Worm (Caenorhabditis elegans) whole organism, L4/young adult: ENCODE data around the gene R09E10.5.
"Not testable (repeated sequence)": the region's sequence is repeated elsewhere in the genome, so short reads cannot be mapped to it uniquely, and the experiment has no call there.

Experiments used
- W03F9.2 ChIP-seq: fragments of 150-350 bp; optimal IDR thresholded peaks from 2 replicates; lab custom pipeline; 2014; ENCODE audit warnings: missing biosample characterization, missing genetic modification characterization
- dao-5 ChIP-seq: sonication (generic microtip); optimal IDR thresholded peaks from 2 replicates; lab custom pipeline; 2016; ENCODE audit warnings: missing genotype, missing genetic modification characterization, moderate library complexity, missing compliant biosample characterization
- him-1 ChIP-seq: sonication (generic microtip); optimal IDR thresholded peaks from 2 replicates; lab custom pipeline; 2016; ENCODE audit warnings: missing genotype, missing genetic modification reagents, missing genetic modification characterization, missing compliant biosample characterization

The R09E10.5 gene

ce11 chrIV:10302203-10302602 is at the start of gene R09E10.5:
R09E10.5 (minus strand) TSS chrIV:10302303.
- no peak for TF ChIP-seq dao-5
- no peak for TF ChIP-seq him-1 (tag; lab: Kevin White, UChicago)

- no peak for TF ChIP-seq him-1 (tag; lab: Kevin White, UChicago)
- TF ChIP-seq dao-5 = no peak
- TF ChIP-seq W03F9.2 = no peak
Measured at ce11 chrIV:10349871-10350640, 48.0 kb upstream of the R09E10.5 start, which contains the start of the genes unc-43 and Y43C5B.3. unc-43 (minus strand) TSS chrIV:10350217. Y43C5B.3 (plus strand) TSS chrIV:10350590.

DNA sequence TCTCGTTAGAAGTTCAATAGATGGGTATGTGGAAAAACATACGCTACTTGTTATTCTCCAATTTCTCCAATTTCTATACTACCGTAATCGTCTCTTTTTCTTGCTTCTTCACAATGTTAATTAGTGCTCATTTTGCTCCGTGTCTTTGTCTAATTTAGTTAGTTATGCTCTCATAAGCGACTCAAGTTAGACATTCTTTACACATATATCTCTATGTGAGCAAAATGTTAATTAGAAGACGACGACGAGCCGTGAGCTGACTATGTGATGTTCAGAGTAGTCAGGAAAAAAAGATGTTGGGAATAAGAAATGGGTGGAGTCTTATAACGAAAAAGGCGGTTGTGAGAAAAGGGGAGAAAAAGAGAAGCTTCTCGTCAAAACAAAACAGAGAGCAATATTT is 45.4 kb upstream of the R09E10.5 start:
- TF ChIP-seq W03F9.2 = no peak
- no peak for TF ChIP-seq dao-5
- no peak for TF ChIP-seq him-1 (tag; lab: Kevin White, UChicago)

DNA sequence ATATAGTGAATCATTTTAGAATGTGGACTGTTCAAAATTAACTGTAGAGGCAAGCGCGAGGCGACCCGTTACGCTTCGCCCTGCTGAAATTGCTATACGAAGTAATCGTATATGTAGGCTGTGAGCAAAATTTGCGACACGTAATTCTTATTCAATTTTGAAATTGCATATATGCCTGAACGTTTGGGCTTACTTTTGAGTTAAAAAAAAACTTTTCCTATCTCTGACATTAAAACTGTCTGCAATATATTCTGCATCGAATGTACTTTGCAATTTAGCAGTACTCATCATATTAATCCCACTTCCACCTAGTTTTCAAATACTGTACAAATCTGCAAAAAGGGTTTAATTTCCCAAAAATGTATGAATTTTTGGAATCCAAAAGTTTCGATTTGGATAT is 44.8 kb upstream of the R09E10.5 start:
- no peak for TF ChIP-seq him-1 (tag; lab: Kevin White, UChicago)
- TF ChIP-seq dao-5 = no peak
- no peak for TF ChIP-seq W03F9.2

DNA sequence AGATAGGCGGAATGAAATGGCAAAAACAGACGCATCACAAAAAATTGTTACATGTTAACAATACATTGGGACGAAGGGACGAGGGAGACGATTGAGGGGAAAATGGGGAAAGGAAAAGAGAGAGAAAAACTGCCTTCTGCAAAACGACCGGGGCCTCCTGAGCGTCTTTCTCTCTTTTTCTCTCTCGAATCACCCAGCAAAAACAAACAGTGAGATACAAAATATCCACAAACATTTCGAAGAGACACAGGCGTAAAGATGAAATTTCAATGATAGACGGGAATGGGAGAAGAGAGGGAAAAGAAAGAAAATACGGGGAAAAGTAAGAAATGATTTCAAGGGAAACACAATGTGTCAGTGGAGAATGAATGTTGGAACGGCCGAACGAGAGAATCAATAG is 43.9 kb upstream of the R09E10.5 start:
- TF ChIP-seq dao-5 (no peak), W03F9.2 (peak; percentile 7), him-1 (tag; lab: Kevin White, UChicago) (peak; percentile 32)

DNA sequence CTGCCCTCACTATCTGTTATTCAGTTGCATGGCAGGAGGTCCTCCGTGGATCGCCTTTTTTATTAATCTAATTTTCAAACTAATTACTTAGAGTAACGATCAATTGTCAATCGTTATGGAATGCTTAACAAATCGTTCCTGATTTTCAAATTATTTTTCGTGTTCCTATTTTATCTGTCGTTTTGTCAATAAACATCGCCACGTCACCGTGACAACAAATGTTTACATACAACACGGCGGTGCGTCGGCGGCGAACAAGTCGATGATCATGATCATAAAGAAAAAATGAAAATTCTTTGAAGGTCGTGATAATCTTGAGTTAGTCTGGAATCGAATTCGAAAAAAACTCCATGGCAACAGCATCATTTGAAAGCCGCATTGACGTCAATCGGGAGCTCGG is 43.4 kb upstream of the R09E10.5 start:
- TF ChIP-seq dao-5 (no peak), W03F9.2 (no peak), him-1 (tag; lab: Kevin White, UChicago) (no peak)

- TF ChIP-seq W03F9.2 (no peak), him-1 (tag; lab: Kevin White, UChicago) (peak; percentile 1), dao-5 (no peak)
Measured at ce11 chrIV:10344621-10345020, 42.5 kb upstream of the R09E10.5 start.

- TF ChIP-seq dao-5 = no peak
- peak; percentile 27 for TF ChIP-seq W03F9.2
Measured at ce11 chrIV:10342361-10342706, 40.2 kb upstream of the R09E10.5 start.

- no peak for TF ChIP-seq dao-5
- TF ChIP-seq W03F9.2 = no peak
- peak; percentile 9 for TF ChIP-seq him-1 (tag; lab: Kevin White, UChicago)
Measured at ce11 chrIV:10341618-10342360, 39.7 kb upstream of the R09E10.5 start.

- TF ChIP-seq dao-5 (no peak), him-1 (tag; lab: Kevin White, UChicago) (no peak), W03F9.2 (no peak)
Measured at ce11 chrIV:10339701-10340100, 37.6 kb upstream of the R09E10.5 start.

DNA sequence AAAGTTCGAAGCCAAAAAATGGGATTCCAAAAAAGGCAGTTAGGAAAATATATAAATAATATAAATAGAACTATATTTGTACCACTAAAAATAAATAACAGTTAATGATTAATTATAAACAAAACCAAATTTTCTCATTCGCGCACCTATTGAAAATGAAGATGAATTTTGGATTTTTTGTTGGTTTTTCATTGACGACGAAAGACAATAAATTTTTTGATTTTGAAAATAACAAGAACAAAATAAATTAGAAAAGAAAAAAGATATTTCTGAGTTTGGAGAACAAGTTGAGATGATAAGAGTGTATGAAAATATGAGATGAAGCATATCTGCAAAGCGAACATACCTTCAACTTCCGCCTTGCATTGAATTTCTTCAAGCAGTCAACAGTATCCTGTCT is 35.2 kb upstream of the R09E10.5 start:
- no peak for TF ChIP-seq dao-5
- no peak for TF ChIP-seq W03F9.2
- TF ChIP-seq him-1 (tag; lab: Kevin White, UChicago) = no peak

- TF ChIP-seq dao-5 = no peak
Measured at ce11 chrIV:10331882-10332281, 29.8 kb upstream of the R09E10.5 start.

- TF ChIP-seq him-1 (tag; lab: Kevin White, UChicago) = no peak
- TF ChIP-seq W03F9.2 = no peak
- TF ChIP-seq dao-5 = no peak
Measured at ce11 chrIV:10330962-10331361, 28.9 kb upstream of the R09E10.5 start.

- not testable (repeated sequence) for TF ChIP-seq dao-5; him-1 (tag; lab: Kevin White, UChicago); W03F9.2
Measured at ce11 chrIV:10322650-10323049, 20.5 kb upstream of the R09E10.5 start, which contains the start of gene R09E10.1. R09E10.1 (minus strand) TSS chrIV:10322750.

- TF ChIP-seq dao-5 = no peak
Measured at ce11 chrIV:10318199-10318598, 16.1 kb upstream of the R09E10.5 start, which contains the start of gene R09E10.2. R09E10.2 (minus strand) TSS chrIV:10318299.
